Fruit fly (Drosophila melanogaster): Measurements from ENCODE around the gene CG31808.

The CG31808 gene

DNA sequence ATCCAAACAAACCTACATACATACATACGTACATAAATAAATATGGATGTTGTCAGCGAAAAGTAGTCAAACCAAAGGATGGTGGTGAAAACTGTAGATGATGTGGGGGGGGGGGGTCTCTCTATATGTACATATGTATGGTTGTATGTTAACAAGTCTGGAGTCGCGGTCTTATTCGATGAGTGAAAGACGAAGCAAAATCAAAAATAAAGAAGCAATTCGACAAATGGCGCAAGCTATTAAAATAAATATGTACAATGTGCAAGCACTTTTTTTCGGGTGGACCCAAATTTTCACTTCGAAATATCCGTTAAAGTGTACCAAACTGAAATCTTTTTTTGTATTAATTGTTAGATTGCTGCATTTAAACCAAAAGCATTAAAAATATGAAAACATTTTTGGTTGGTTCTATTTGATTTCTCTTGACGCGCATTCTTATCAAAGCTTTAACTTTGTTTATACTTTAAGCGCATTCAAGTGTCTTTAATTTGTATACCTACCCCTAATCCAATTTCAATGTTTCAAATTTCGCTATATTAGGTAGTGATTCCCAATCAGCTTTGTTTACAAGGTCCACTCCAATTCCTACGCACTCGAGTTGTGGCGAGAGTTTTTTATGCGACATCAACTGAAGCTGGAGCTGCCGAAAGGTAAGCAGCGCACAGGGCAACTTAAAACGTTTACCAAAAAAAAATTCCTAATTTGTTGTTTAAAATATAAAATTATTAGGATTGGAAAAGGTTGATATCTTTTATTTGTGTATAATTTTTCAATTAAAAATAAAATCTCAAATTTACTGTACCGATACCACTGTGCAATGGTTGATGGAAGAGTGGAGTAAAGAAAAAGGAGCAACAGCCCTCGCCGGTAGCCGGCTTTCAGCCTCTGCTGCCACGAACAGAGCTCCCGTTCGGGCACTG is 31.8 kb downstream of the CG31808 start, which contains the start of gene CG31807 (continued):
- TF ChIP-seq svp (GFP tag): peak; percentile 94
- peak; percentile 95 for TF ChIP-seq CG11762 (GFP tag; optimal IDR thresholded peaks at IDR 0.05; ENCODE audit: insufficient read depth)
- TF ChIP-seq CG8632 (GFP tag; optimal IDR thresholded peaks at IDR 0.05): peak; percentile 97
- TF ChIP-seq CG6163 (GFP tag; IDR thresholded peaks at IDR 0.05): peak; percentile 92
- peak; percentile 100 for TF ChIP-seq Eip78C (GFP tag)
- TF ChIP-seq CG11294 (GFP tag; IDR thresholded peaks at IDR 0.05): peak; percentile 45
- TF ChIP-seq fd85E (GFP tag; optimal IDR thresholded peaks at IDR 0.05): peak; percentile 85
- peak; percentile 79 for TF ChIP-seq CG11902 (GFP tag; optimal IDR thresholded peaks at IDR 0.05)
- TF ChIP-seq CG9139 (GFP tag; optimal IDR thresholded peaks at IDR 0.05): peak; percentile 94
- peak; percentile 95 for TF ChIP-seq CG1621 (tag; optimal IDR thresholded peaks at IDR 0.05)
- TF ChIP-seq OdsH (GFP tag; optimal IDR thresholded peaks at IDR 0.05): peak; percentile 96
- peak; percentile 97 for TF ChIP-seq CG15336 (GFP tag; IDR thresholded peaks at IDR 0.05)
- TF ChIP-seq Eip93F (GFP tag; optimal IDR thresholded peaks at IDR 0.05): peak; percentile 61
- TF ChIP-seq Hr4 (GFP tag; optimal IDR thresholded peaks at IDR 0.05): peak; percentile 96
- peak; percentile 73 for TF ChIP-seq Blimp-1 (GFP tag; optimal IDR thresholded peaks at IDR 0.05)
- TF ChIP-seq Met (GFP tag; optimal IDR thresholded peaks at IDR 0.05): peak; percentile 92
- peak; percentile 63 for TF ChIP-seq CG6854 (GFP tag; optimal IDR thresholded peaks at IDR 0.05)
- TF ChIP-seq Sox15 (GFP tag; optimal IDR thresholded peaks at IDR 0.05): peak; percentile 88
- peak; percentile 96 for TF ChIP-seq net (GFP tag; optimal IDR thresholded peaks at IDR 0.05)
- peak; percentile 97 for TF ChIP-seq Sox14 (GFP tag; optimal IDR thresholded peaks at IDR 0.05)
- peak; percentile 96 for TF ChIP-seq fd59A (GFP tag; optimal IDR thresholded peaks at IDR 0.05)
- TF ChIP-seq CG6808 (GFP tag; optimal IDR thresholded peaks at IDR 0.05): peak; percentile 97
- peak; percentile 94 for TF ChIP-seq spab (GFP tag; optimal IDR thresholded peaks at IDR 0.05)
- TF ChIP-seq CG34406 (GFP tag; optimal IDR thresholded peaks at IDR 0.05): peak; percentile 96
- TF ChIP-seq CG4318 (GFP tag; optimal IDR thresholded peaks at IDR 0.05): peak; percentile 95
- peak; percentile 90 for TF ChIP-seq Smox (GFP tag; optimal IDR thresholded peaks at IDR 0.05)
- TF ChIP-seq dac (GFP tag; optimal IDR thresholded peaks at IDR 0.05): peak; percentile 92
- peak; percentile 9 for TF ChIP-seq Hr38 (GFP tag; optimal IDR thresholded peaks at IDR 0.05)
- peak; percentile 86 for TF ChIP-seq cyc (GFP tag; optimal IDR thresholded peaks at IDR 0.05)
- peak; percentile 95 for TF ChIP-seq topi (GFP tag; optimal IDR thresholded peaks at IDR 0.05)
- peak; percentile 95 for TF ChIP-seq CG16779 (tag; optimal IDR thresholded peaks at IDR 0.05)
- peak; percentile 95 for TF ChIP-seq esn (GFP tag; optimal IDR thresholded peaks at IDR 0.05)
- peak; percentile 96 for TF ChIP-seq CG10669 (GFP tag; optimal IDR thresholded peaks at IDR 0.05)
- peak; percentile 96 for TF ChIP-seq Eip75B (GFP tag; optimal IDR thresholded peaks at IDR 0.05)

DNA sequence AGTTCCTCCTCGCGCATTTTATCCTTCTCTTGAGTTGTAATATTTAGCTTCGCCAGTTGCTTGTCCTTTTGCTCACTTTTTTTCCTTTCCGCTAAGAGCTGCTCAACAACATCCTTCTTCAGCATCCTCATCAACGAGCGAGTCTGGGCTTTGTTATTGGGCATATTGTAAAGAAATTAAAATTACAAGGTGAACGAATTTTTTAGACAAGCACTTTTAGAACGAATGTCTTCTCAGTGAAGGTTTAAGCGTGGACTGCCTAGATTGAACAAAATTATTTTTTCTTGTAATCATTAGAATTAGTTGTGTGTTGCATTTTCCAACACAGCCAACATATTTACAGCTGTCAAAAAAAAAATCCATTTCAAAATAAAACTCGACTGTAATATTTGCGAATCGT is 33.8 kb downstream of the CG31808 start, which contains the start of gene CG33552:
TSS of gene CG33552 (plus strand) at position 301 of the 400 bp plus-strand sequence.
- TF ChIP-seq CG8319 (GFP tag; optimal IDR thresholded peaks at IDR 0.05): no peak
- no peak for TF ChIP-seq dac (GFP tag; optimal IDR thresholded peaks at IDR 0.05)
- TF ChIP-seq lz (GFP tag; optimal IDR thresholded peaks at IDR 0.05): no peak
- no peak for TF ChIP-seq CG7368 (GFP tag; optimal IDR thresholded peaks at IDR 0.05)
- no peak for TF ChIP-seq Eip78C (GFP tag)
- TF ChIP-seq Smox (GFP tag; optimal IDR thresholded peaks at IDR 0.05): no peak
- TF ChIP-seq vri (GFP tag; optimal IDR thresholded peaks at IDR 0.05): no peak
- no peak for TF ChIP-seq esn (GFP tag; optimal IDR thresholded peaks at IDR 0.05)
- no peak for TF ChIP-seq CG3919 (GFP tag; optimal IDR thresholded peaks at IDR 0.05)
- no peak for TF ChIP-seq CG4318 (GFP tag; optimal IDR thresholded peaks at IDR 0.05)
- no peak for TF ChIP-seq CG32006 (GFP tag; optimal IDR thresholded peaks at IDR 0.05)
- no peak for TF ChIP-seq svp (GFP tag)
- TF ChIP-seq CG15336 (GFP tag; IDR thresholded peaks at IDR 0.05): no peak
- no peak for TF ChIP-seq Hr38 (GFP tag; optimal IDR thresholded peaks at IDR 0.05)
- no peak for TF ChIP-seq Eip93F (GFP tag; optimal IDR thresholded peaks at IDR 0.05)
- no peak for TF ChIP-seq fd59A (GFP tag; optimal IDR thresholded peaks at IDR 0.05)
- TF ChIP-seq Ets21C (GFP tag; optimal IDR thresholded peaks at IDR 0.05): no peak
